Worm (Caenorhabditis elegans): ENCODE measurements around the gene C15C8.5.

DNA sequence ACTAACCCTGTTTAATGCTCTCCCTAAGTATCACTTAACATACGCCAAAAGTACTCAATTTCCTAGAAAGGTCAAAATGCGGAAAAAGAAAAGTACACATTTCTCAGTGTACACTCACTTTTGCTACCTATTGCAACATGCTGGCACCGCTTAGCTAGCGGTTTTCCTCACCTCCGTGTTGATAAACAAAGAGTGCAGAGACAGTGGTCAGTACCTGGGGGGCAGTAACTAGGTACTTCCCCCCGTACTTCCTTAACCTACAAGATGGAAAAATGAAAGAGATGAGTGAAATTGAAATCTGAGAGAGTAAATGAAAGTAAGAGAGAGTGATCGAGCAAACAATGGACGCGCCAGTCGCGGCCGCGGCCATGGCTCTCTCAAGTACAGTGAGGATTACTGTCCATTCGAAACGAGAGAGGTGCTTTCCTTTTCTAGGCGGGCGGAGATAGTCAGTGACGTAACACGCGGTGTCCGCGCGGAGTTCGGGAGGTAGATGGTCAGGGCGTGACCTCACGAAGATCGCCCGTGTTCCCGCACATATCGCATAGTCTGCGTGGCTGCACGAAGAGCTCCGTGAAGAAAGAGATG is 11.5 kb upstream of the C15C8.5 start, which contains the start of gene cky-1:
- TF ChIP-seq lin-13 (tag; optimal IDR thresholded peaks at IDR 0.05) (no peak), sem-2 (GFP tag; optimal IDR thresholded peaks at IDR 0.05) (no peak)
